Fruit fly (Drosophila melanogaster) whole organism, embryonic: Measurements from ENCODE around the gene Cyp4ac1.

ENCODE experiments used
- Ada2b ChIP-seq: fragments of 200-800 bp; sonication (Bioruptor generic); IDR thresholded peaks from 2 replicates; pipeline ENCODE4 v1.3.6; 2022; ENCODE audit warnings: missing biosample characterization, missing genetic modification characterization
- CG10654 ChIP-seq: fragments of 200-800 bp; sonication (Bioruptor generic); optimal IDR thresholded peaks from 2 replicates; lab custom pipeline; 2016; ENCODE audit warnings: missing biosample characterization, missing genetic modification characterization
- CG10959 ChIP-seq: fragments of 200-800 bp; sonication (Bioruptor generic); IDR thresholded peaks from 2 replicates; pipeline ENCODE4 v1.3.6; 2022; ENCODE audit warnings: missing biosample characterization, missing genetic modification characterization
- CG11085 ChIP-seq: fragments of 200-800 bp; sonication (Bioruptor generic); IDR thresholded peaks from 2 replicates; pipeline ENCODE4 v1.3.6; 2022; ENCODE audit warnings: missing biosample characterization, missing genetic modification characterization
- CG11456 ChIP-seq: fragments of 200-800 bp; sonication (Bioruptor generic); IDR thresholded peaks from 3 replicates; pipeline ENCODE4 v1.3.6; 2022; ENCODE audit warnings: missing biosample characterization, missing genetic modification characterization
- CG11504 ChIP-seq: fragments of 200-800 bp; sonication (Bioruptor generic); optimal IDR thresholded peaks from 3 replicates; lab custom pipeline; 2019; ENCODE audit warnings: missing biosample characterization, mild to moderate bottlenecking, missing genetic modification characterization, moderate library complexity
- CG11723 ChIP-seq: fragments of 200-800 bp; sonication (Bioruptor generic); optimal IDR thresholded peaks from 2 replicates; lab custom pipeline; 2017; ENCODE audit warnings: missing biosample characterization, mild to moderate bottlenecking, missing genetic modification characterization
- CG13287 ChIP-seq: fragments of 200-800 bp; sonication (Bioruptor generic); IDR thresholded peaks from 2 replicates; pipeline ENCODE4 v1.3.6; 2022; ENCODE audit warnings: missing biosample characterization, missing genetic modification characterization; ENCODE audit not compliant: partially characterized antibody
- CG14965 ChIP-seq: fragments of 200-800 bp; sonication (Bioruptor generic); optimal IDR thresholded peaks from 2 replicates; lab custom pipeline; 2016; ENCODE audit warnings: missing biosample characterization, missing genetic modification characterization, borderline replicate concordance
- CG15514 ChIP-seq: fragments of 200-800 bp; sonication (Bioruptor generic); optimal IDR thresholded peaks from 3 replicates; lab custom pipeline; 2017; ENCODE audit warnings: missing biosample characterization, missing genetic modification characterization, mild to moderate bottlenecking, moderate library complexity, missing genetic modification reagents
- CG1647 ChIP-seq: fragments of 200-800 bp; sonication (Bioruptor generic); optimal IDR thresholded peaks from 3 replicates; lab custom pipeline; 2016; ENCODE audit warnings: missing biosample characterization, missing genetic modification characterization
- CG16863 ChIP-seq: fragments of 200-800 bp; sonication (Bioruptor generic); optimal IDR thresholded peaks from 3 replicates; lab custom pipeline; 2016; ENCODE audit warnings: missing biosample characterization, missing genetic modification characterization
- CG18262 ChIP-seq: fragments of 200-800 bp; optimal IDR thresholded peaks from 3 replicates; lab custom pipeline; 2019; ENCODE audit warnings: missing biosample characterization, mild to moderate bottlenecking, missing genetic modification characterization, moderate library complexity
- CG32532 ChIP-seq: fragments of 200-800 bp; sonication (Bioruptor generic); IDR thresholded peaks from 2 replicates; pipeline ENCODE4 v1.3.6; 2022; ENCODE audit warnings: missing biosample characterization, missing genetic modification characterization
- CG32767 ChIP-seq: fragments of 200-800 bp; sonication (Bioruptor generic); IDR thresholded peaks from 2 replicates; pipeline ENCODE4 v1.3.6; 2022; ENCODE audit warnings: missing biosample characterization, missing genetic modification characterization
- CG3995 ChIP-seq: fragments of 200-800 bp; sonication (Bioruptor generic); optimal IDR thresholded peaks from 3 replicates; lab custom pipeline; 2016; ENCODE audit warnings: missing biosample characterization, missing genetic modification characterization
- CG4360 ChIP-seq: fragments of 200-800 bp; sonication (Bioruptor generic); IDR thresholded peaks from 2 replicates; pipeline ENCODE4 v1.3.6; 2022; ENCODE audit warnings: missing biosample characterization, missing genetic modification characterization
- CG43689 ChIP-seq: fragments of 200-800 bp; sonication (Bioruptor generic); IDR thresholded peaks from 2 replicates; pipeline ENCODE4 v1.3.6; 2022; ENCODE audit warnings: missing biosample characterization, missing genetic modification characterization
- CG7839 ChIP-seq: fragments of 200-800 bp; sonication (Bioruptor generic); optimal IDR thresholded peaks from 3 replicates; lab custom pipeline; 2018; ENCODE audit warnings: missing biosample characterization, mild to moderate bottlenecking, missing genetic modification characterization, moderate library complexity
- CG8290 ChIP-seq, 3 experiments: fragments of 200-800 bp; sonication (Bioruptor generic); optimal IDR thresholded peaks; 2 replicates each; lab custom pipeline; 2016 to 2019; ENCODE audit warnings: missing biosample characterization in 3 of 3, missing genetic modification characterization in 3 of 3, mild to moderate bottlenecking in 2 of 3, moderate library complexity in 1 of 3
- CG9609 ChIP-seq: fragments of 200-800 bp; sonication (Bioruptor generic); optimal IDR thresholded peaks from 3 replicates; lab custom pipeline; 2016; ENCODE audit warnings: missing biosample characterization, missing genetic modification characterization
- CTCF ChIP-seq: fragments of 200-800 bp; sonication (Bioruptor generic); optimal IDR thresholded peaks from 2 replicates; lab custom pipeline; 2017; ENCODE audit warnings: missing biosample characterization, mild to moderate bottlenecking, missing genetic modification characterization, moderate library complexity
- ERR ChIP-seq: fragments of 200-800 bp; sonication (Bioruptor generic); optimal IDR thresholded peaks from 2 replicates; lab custom pipeline; 2016; ENCODE audit warnings: missing biosample characterization, missing genetic modification characterization
- HLH54F ChIP-seq: fragments of 200-800 bp; sonication (Bioruptor generic); optimal IDR thresholded peaks from 3 replicates; lab custom pipeline; 2016; ENCODE audit warnings: missing biosample characterization, missing genetic modification characterization
- Hr3 ChIP-seq: fragments of 200-800 bp; sonication (Bioruptor generic); optimal IDR thresholded peaks from 3 replicates; lab custom pipeline; 2016; ENCODE audit warnings: missing biosample characterization, missing genetic modification characterization
- MESR4 ChIP-seq: fragments of 200-800 bp; sonication (Bioruptor generic); optimal IDR thresholded peaks from 2 replicates; lab custom pipeline; 2018; ENCODE audit warnings: missing biosample characterization, mild to moderate bottlenecking, missing genetic modification characterization, moderate library complexity
- NC2β ChIP-seq: fragments of 200-800 bp; sonication (Bioruptor generic); optimal IDR thresholded peaks from 2 replicates; lab custom pipeline; 2016; ENCODE audit warnings: missing biosample characterization, missing genetic modification characterization
- Sox102F ChIP-seq: fragments of 200-800 bp; sonication (Bioruptor generic); optimal IDR thresholded peaks from 2 replicates; lab custom pipeline; 2018; ENCODE audit warnings: missing biosample characterization, mild to moderate bottlenecking, missing genetic modification characterization, moderate library complexity
- Sry-δ ChIP-seq: fragments of 200-800 bp; sonication (Bioruptor generic); optimal IDR thresholded peaks from 2 replicates; lab custom pipeline; 2016; ENCODE audit warnings: missing biosample characterization, missing genetic modification characterization
- ash1 ChIP-seq: fragments of 200-800 bp; sonication (Bioruptor generic); optimal IDR thresholded peaks from 2 replicates; lab custom pipeline; 2018; ENCODE audit warnings: missing biosample characterization, mild to moderate bottlenecking, missing genetic modification characterization
- chn ChIP-seq: fragments of 200-800 bp; sonication (Bioruptor generic); optimal IDR thresholded peaks from 2 replicates; lab custom pipeline; 2016; ENCODE audit warnings: missing biosample characterization, missing genetic modification characterization
- da ChIP-seq: fragments of 200-800 bp; sonication (Bioruptor generic); optimal IDR thresholded peaks from 2 replicates; lab custom pipeline; 2016; ENCODE audit warnings: missing biosample characterization, missing genetic modification characterization
- dm ChIP-seq: fragments of 200-800 bp; sonication (Bioruptor generic); optimal IDR thresholded peaks from 3 replicates; lab custom pipeline; 2016; ENCODE audit warnings: missing biosample characterization, missing genetic modification characterization
- en ChIP-seq: fragments of 200-800 bp; sonication (Bioruptor generic); optimal IDR thresholded peaks from 2 replicates; lab custom pipeline; 2016; ENCODE audit warnings: missing biosample characterization, missing genetic modification characterization
- fd102C ChIP-seq: fragments of 200-800 bp; sonication (Bioruptor generic); optimal IDR thresholded peaks from 2 replicates; lab custom pipeline; 2018; ENCODE audit warnings: missing biosample characterization, mild to moderate bottlenecking, missing genetic modification characterization, moderate library complexity
- fd64A ChIP-seq: fragments of 200-800 bp; sonication (Bioruptor generic); optimal IDR thresholded peaks from 3 replicates; lab custom pipeline; 2018; ENCODE audit warnings: missing biosample characterization, mild to moderate bottlenecking, missing genetic modification characterization
- gem ChIP-seq: fragments of 200-800 bp; sonication (Bioruptor generic); optimal IDR thresholded peaks from 2 replicates; lab custom pipeline; 2019; ENCODE audit warnings: missing biosample characterization, mild to moderate bottlenecking, missing genetic modification characterization, moderate library complexity
- gsb-n ChIP-seq: fragments of 200-800 bp; sonication (Bioruptor generic); optimal IDR thresholded peaks from 3 replicates; lab custom pipeline; 2018; ENCODE audit warnings: missing biosample characterization, mild to moderate bottlenecking, missing genetic modification characterization
- ind ChIP-seq: fragments of 200-800 bp; sonication (Bioruptor generic); optimal IDR thresholded peaks from 3 replicates; lab custom pipeline; 2016; ENCODE audit warnings: missing biosample characterization, missing genetic modification characterization
- jumu ChIP-seq: fragments of 200-800 bp; sonication (Bioruptor generic); optimal IDR thresholded peaks from 3 replicates; lab custom pipeline; 2016; ENCODE audit warnings: missing biosample characterization, missing genetic modification characterization
- kah ChIP-seq: fragments of 200-800 bp; sonication (Bioruptor generic); optimal IDR thresholded peaks from 2 replicates; lab custom pipeline; 2018; ENCODE audit warnings: missing biosample characterization, mild to moderate bottlenecking, missing genetic modification characterization
- mld ChIP-seq: fragments of 200-800 bp; sonication (Bioruptor generic); IDR thresholded peaks from 3 replicates; pipeline ENCODE4 v1.3.6; 2022; ENCODE audit warnings: missing biosample characterization, missing genetic modification characterization; ENCODE audit not compliant: partially characterized antibody
- org-1 ChIP-seq: fragments of 200-800 bp; sonication (Bioruptor generic); optimal IDR thresholded peaks from 2 replicates; lab custom pipeline; 2017; ENCODE audit warnings: missing biosample characterization, missing genetic modification characterization
- pan ChIP-seq, 4 experiments: fragments of >200 bp in 3 of 4; fragments of 200-800 bp in 1 of 4; sonication (Bioruptor generic) in 1 of 4; optimal IDR thresholded peaks in 3 of 4; IDR thresholded peaks in 1 of 4; 2 replicates each; pipeline versions ENCODE4 v1.3.6 to Lab custom; 2017 to 2022; ENCODE audit warnings: missing biosample characterization in 2 of 4, missing genetic modification characterization in 2 of 4, mixed read lengths in 1 of 4
- sc ChIP-seq, 3 experiments: fragments of >200 bp in 2 of 3; fragments of 200-800 bp in 1 of 3; sonication (Bioruptor generic) in 1 of 3; optimal IDR thresholded peaks; 2 replicates in 2 of 3; 3 replicates in 1 of 3; lab custom pipeline; 2017; ENCODE audit warnings: mild to moderate bottlenecking in 1 of 3, missing biosample characterization in 1 of 3, missing genetic modification characterization in 1 of 3, missing genetic modification reagents in 1 of 3
- sisA ChIP-seq: fragments of 200-800 bp; sonication (Bioruptor generic); IDR thresholded peaks from 2 replicates; pipeline ENCODE4 v1.3.6; 2022; ENCODE audit warnings: missing biosample characterization, missing genetic modification characterization
- trem ChIP-seq: fragments of 200-800 bp; optimal IDR thresholded peaks from 3 replicates; lab custom pipeline; 2019; ENCODE audit warnings: missing biosample characterization, mild to moderate bottlenecking, missing genetic modification characterization, moderate library complexity
- wek ChIP-seq: fragments of 200-800 bp; sonication (Bioruptor generic); optimal IDR thresholded peaks from 3 replicates; lab custom pipeline; 2018; ENCODE audit warnings: missing biosample characterization, mild to moderate bottlenecking, missing genetic modification characterization, moderate library complexity
- z ChIP-seq: fragments of 200-800 bp; sonication (Bioruptor generic); IDR thresholded peaks from 3 replicates; pipeline ENCODE4 v1.3.6; 2022; ENCODE audit warnings: missing biosample characterization, missing genetic modification characterization

Cyp4ac1 gene

DNA sequence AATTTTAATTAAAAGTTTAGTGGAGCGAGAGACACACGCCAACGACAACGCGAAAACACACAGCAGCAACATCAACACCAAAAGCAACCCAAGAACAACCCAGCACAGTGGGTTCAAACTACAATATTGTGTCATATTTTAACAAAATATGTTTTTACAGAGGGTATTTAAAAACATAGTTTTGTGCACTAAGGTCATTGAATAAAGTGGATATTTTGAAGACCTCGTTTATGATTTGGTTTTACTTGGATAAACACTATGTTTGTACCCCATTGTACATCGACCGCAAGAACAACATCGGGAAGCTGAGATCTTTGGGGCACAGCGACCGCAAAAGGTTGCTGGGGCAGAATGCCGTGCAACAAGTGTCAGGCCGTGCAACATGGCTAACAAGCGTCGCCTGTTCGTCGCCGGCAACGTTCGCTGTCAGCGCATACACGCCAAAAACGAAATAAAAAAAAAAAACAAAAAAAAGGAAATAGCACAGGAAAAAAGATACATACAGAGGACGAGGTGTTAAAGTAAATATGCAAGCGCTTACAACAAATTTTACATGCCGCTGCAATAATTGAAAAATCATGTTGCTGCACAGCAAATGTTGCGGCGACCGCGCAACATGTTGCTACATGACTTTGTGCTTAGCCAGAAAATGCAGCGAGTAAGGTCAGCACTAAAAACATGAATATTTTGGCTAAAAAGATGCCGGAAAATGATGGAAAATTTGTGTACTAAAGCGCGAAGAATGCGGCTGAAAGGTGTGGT, 2.4 kb upstream of the Cyp4ac1 start (continued):
- TF ChIP-seq CG11085 (no peak), CG18262 (tag; lab: Kevin White, UChicago) (peak; percentile 65), CG16863 (peak; percentile 22), CG4360 (GFP tag; lab: Robert Waterston, UW) (no peak), mld (GFP tag; lab: Robert Waterston, UW) (no peak), CTCF (no peak), Sry-δ (GFP tag; lab: Kevin White, UChicago) (no peak), CG43689 (GFP tag; lab: Robert Waterston, UW) (no peak), z (GFP tag; lab: Robert Waterston, UW) (0 out of 3 replicates have a peak, but pooled peaks have one; percentile 10), CG11504 (tag; lab: Kevin White, UChicago) (peak; percentile 92), fd64A (no peak), CG8290 (GFP tag; optimal IDR thresholded peaks at IDR 0.05; lab: Kevin White, UChicago) (no peak), CG8290 (tag; optimal IDR thresholded peaks at IDR 0.05; lab: Kevin White, UChicago) (peak in 1 of 2 experiments; percentile 67), trem (peak; percentile 19), Hr3 (GFP tag; lab: Kevin White, UChicago) (no peak), CG7839 (tag; lab: Kevin White, UChicago) (peak; percentile 36), wek (no peak), ind (peak; percentile 12), CG3995 (GFP tag; lab: Kevin White, UChicago) (no peak), org-1 (peak; percentile 1), sc (optimal IDR thresholded peaks at IDR 0.05; lab: Kevin White, UChicago) (no peak), sc (GFP tag; optimal IDR thresholded peaks at IDR 0.05; lab: Kevin White, UChicago) (no peak), ash1 (GFP tag; lab: Kevin White, UChicago) (no peak), CG13287 (GFP tag; lab: Robert Waterston, UW) (no peak), chn (peak; percentile 28), CG10959 (peak; percentile 47; the same call in 1 of the 2 replicates), dm (GFP tag; lab: Kevin White, UChicago) (no peak), CG1647 (no peak), CG10654 (GFP tag; lab: Kevin White, UChicago) (no peak), CG14965 (GFP tag; lab: Kevin White, UChicago) (peak; percentile 39), gsb-n (tag; lab: Kevin White, UChicago) (peak; percentile 41), sisA (no peak), ERR (no peak), kah (peak; percentile 14), NC2β (no peak), Sox102F (GFP tag; lab: Kevin White, UChicago) (peak; percentile 39), MESR4 (GFP tag; lab: Kevin White, UChicago) (no peak), en (GFP tag; lab: Kevin White, UChicago) (no peak), CG11723 (no peak), HLH54F (GFP tag; lab: Kevin White, UChicago) (no peak), fd102C (GFP tag; lab: Kevin White, UChicago) (no peak), CG11456 (GFP tag; lab: Robert Waterston, UW) (no peak), da (no peak), CG15514 (no peak), CG9609 (GFP tag; lab: Kevin White, UChicago) (no peak), pan (optimal IDR thresholded peaks at IDR 0.05; lab: Kevin White, UChicago) (no peak), pan (GFP tag; optimal IDR thresholded peaks at IDR 0.05 in 1 of 2, IDR thresholded peaks at IDR 0.05 in 1 of 2) (no peak), jumu (GFP tag; lab: Kevin White, UChicago) (peak; percentile 16), CG32767 (GFP tag; lab: Robert Waterston, UW) (no peak), Ada2b (GFP tag; lab: Robert Waterston, UW) (0 out of 2 replicates have a peak, but pooled peaks have one; percentile 11), CG32532 (GFP tag; lab: Robert Waterston, UW) (peak; percentile 55; the same call in 1 of the 2 replicates), gem (tag; lab: Kevin White, UChicago) (peak; percentile 52)
